Worm (Caenorhabditis elegans) whole organism, L1 larva: ENCODE results near the gene hum-4.
A peak's percentile ranks its signal among the peaks of the same experiment; 100 is the strongest.

Experiments
- C16A3.4 ChIP-seq: fragments of 150-350 bp; optimal IDR thresholded peaks from 2 replicates; lab custom pipeline; 2014; ENCODE audit warnings: missing biosample characterization, missing genetic modification characterization
- F16B12.6 ChIP-seq: fragments of 150-350 bp; optimal IDR thresholded peaks from 2 replicates; lab custom pipeline; 2014; ENCODE audit warnings: missing biosample characterization, missing genetic modification characterization
- Y116A8C.19 ChIP-seq: sonication (generic microtip); optimal IDR thresholded peaks from 2 replicates; lab custom pipeline; 2016; ENCODE audit warnings: missing compliant biosample characterization, missing genetic modification characterization, borderline replicate concordance
- aha-1 ChIP-seq: fragments of 150-350 bp; optimal IDR thresholded peaks from 2 replicates; lab custom pipeline; 2014; ENCODE audit warnings: missing biosample characterization, missing genetic modification characterization
- aly-2 ChIP-seq: fragments of 150-350 bp; optimal IDR thresholded peaks from 2 replicates; lab custom pipeline; 2014; ENCODE audit warnings: missing biosample characterization, missing genetic modification characterization
- efl-1 ChIP-seq, 4 experiments: fragments of 150-350 bp; optimal IDR thresholded peaks in 3 of 4; peaks in 1 of 4; 1 replicate in 1 of 4; 2 replicates in 3 of 4; lab custom pipeline; 2014; ENCODE audit warnings: missing biosample characterization in 2 of 4, missing genetic modification characterization in 2 of 4, missing genetic modification reagents in 2 of 4
- egl-27 ChIP-seq, 2 experiments: fragments of 150-350 bp in 1 of 2; sonication (generic microtip); optimal IDR thresholded peaks; 3 replicates each; lab custom pipeline; 2017 to 2018; ENCODE audit warnings: missing biosample characterization in 2 of 2, missing genetic modification characterization in 2 of 2, missing genetic modification reagents in 2 of 2
- elt-2 ChIP-seq: sonication (generic microtip); optimal IDR thresholded peaks from 2 replicates; lab custom pipeline; 2016; ENCODE audit warnings: missing genetic modification characterization, mild to moderate bottlenecking, inconsistent platforms, missing compliant biosample characterization, missing genetic modification reagents
- ets-5 ChIP-seq: fragments of 200-800 bp; sonication (Bioruptor generic); IDR thresholded peaks from 2 replicates; pipeline ENCODE4 v1.3.6; 2022; ENCODE audit warnings: missing genetic modification characterization, missing compliant biosample characterization
- fkh-10 ChIP-seq: sonication (generic microtip); optimal IDR thresholded peaks from 2 replicates; lab custom pipeline; 2017; ENCODE audit warnings: missing biosample characterization, missing genetic modification reagents, missing genetic modification characterization
- fkh-4 ChIP-seq: sonication (generic microtip); optimal IDR thresholded peaks from 2 replicates; lab custom pipeline; 2016; ENCODE audit warnings: missing compliant biosample characterization, missing genetic modification characterization, borderline replicate concordance
- fos-1 ChIP-seq: fragments of 150-350 bp; optimal IDR thresholded peaks from 2 replicates; lab custom pipeline; 2014; ENCODE audit warnings: missing biosample characterization, missing genetic modification characterization
- grh-1 ChIP-seq: fragments of 200-800 bp; sonication (Bioruptor generic); IDR thresholded peaks from 2 replicates; pipeline ENCODE4 v1.3.6; 2022; ENCODE audit warnings: missing genetic modification reagents, missing genetic modification characterization, missing compliant biosample characterization
- hpl-2 ChIP-seq: fragments of 150-350 bp; optimal IDR thresholded peaks from 2 replicates; lab custom pipeline; 2014; ENCODE audit warnings: missing biosample characterization, missing genetic modification reagents, missing genetic modification characterization
- irx-1 ChIP-seq: sonication (generic microtip); optimal IDR thresholded peaks from 2 replicates; lab custom pipeline; 2016; ENCODE audit warnings: missing genetic modification characterization, missing compliant biosample characterization
- jun-1 ChIP-seq: fragments of 150-350 bp; optimal IDR thresholded peaks from 2 replicates; lab custom pipeline; 2014; ENCODE audit warnings: missing biosample characterization, missing genetic modification reagents, missing genetic modification characterization
- lin-13 ChIP-seq: fragments of 150-350 bp; optimal IDR thresholded peaks from 2 replicates; lab custom pipeline; 2014; ENCODE audit warnings: missing biosample characterization, missing genetic modification reagents, missing genetic modification characterization
- lin-14 ChIP-seq: fragments of 200-800 bp; sonication (Bioruptor generic); optimal IDR thresholded peaks from 2 replicates; lab custom pipeline; 2018; ENCODE audit warnings: mild to moderate bottlenecking, missing genetic modification characterization, moderate library complexity, missing compliant biosample characterization
- lin-15B ChIP-seq: fragments of 150-350 bp; sonication (generic microtip); optimal IDR thresholded peaks from 3 replicates; lab custom pipeline; 2014; ENCODE audit warnings: missing biosample characterization, missing genetic modification characterization
- lin-35 ChIP-seq, 2 experiments: fragments of 150-350 bp; optimal IDR thresholded peaks; 2 replicates each; lab custom pipeline; 2014; ENCODE audit warnings: missing biosample characterization in 2 of 2, missing genetic modification characterization in 2 of 2, missing genetic modification reagents in 2 of 2
- lin-39 ChIP-seq: fragments of 150-350 bp; optimal IDR thresholded peaks from 2 replicates; lab custom pipeline; 2014; ENCODE audit warnings: missing biosample characterization, missing genetic modification reagents, missing genetic modification characterization
- mab-9 ChIP-seq: fragments of 200-800 bp; sonication (Bioruptor generic); IDR thresholded peaks from 2 replicates; pipeline ENCODE4 v1.3.6; 2022; ENCODE audit warnings: missing genetic modification reagents, missing genetic modification characterization, missing compliant biosample characterization
- mdl-1 ChIP-seq, 2 experiments: fragments of 150-350 bp; optimal IDR thresholded peaks; 2 replicates each; lab custom pipeline; 2014 to 2017; ENCODE audit warnings: missing biosample characterization in 2 of 2, missing genetic modification characterization in 2 of 2, inconsistent platforms in 1 of 2
- mef-2 ChIP-seq: fragments of 150-350 bp; optimal IDR thresholded peaks from 2 replicates; lab custom pipeline; 2014; ENCODE audit warnings: missing biosample characterization, missing genetic modification characterization
- mep-1 ChIP-seq: fragments of 150-350 bp; optimal IDR thresholded peaks from 2 replicates; lab custom pipeline; 2014; ENCODE audit warnings: missing biosample characterization, missing genetic modification characterization
- nhr-12 ChIP-seq: sonication (generic microtip); optimal IDR thresholded peaks from 2 replicates; lab custom pipeline; 2017; ENCODE audit warnings: missing biosample characterization, missing genetic modification characterization
- nhr-20 ChIP-seq: sonication (generic microtip); optimal IDR thresholded peaks from 2 replicates; lab custom pipeline; 2016; ENCODE audit warnings: mild to moderate bottlenecking, missing genetic modification characterization, missing compliant biosample characterization
- nhr-47 ChIP-seq: sonication (generic microtip); optimal IDR thresholded peaks from 2 replicates; lab custom pipeline; 2016; ENCODE audit warnings: mild to moderate bottlenecking, missing genetic modification characterization, moderate library complexity, missing compliant biosample characterization
- nhr-76 ChIP-seq: sonication (generic microtip); optimal IDR thresholded peaks from 2 replicates; lab custom pipeline; 2017; ENCODE audit warnings: missing biosample characterization, missing genetic modification characterization
- nhr-77 ChIP-seq: fragments of 150-350 bp; optimal IDR thresholded peaks from 2 replicates; lab custom pipeline; 2014; ENCODE audit warnings: missing biosample characterization, missing genetic modification characterization
- nhr-85 ChIP-seq: sonication (generic microtip); peaks from one replicate; lab custom pipeline; 2016; ENCODE audit warnings: missing genetic modification characterization, inconsistent platforms, missing compliant biosample characterization
- pag-3 ChIP-seq: sonication (generic microtip); optimal IDR thresholded peaks from 2 replicates; lab custom pipeline; 2017; ENCODE audit warnings: missing genetic modification characterization, mild to moderate bottlenecking, missing compliant biosample characterization, antibody characterized with exemption, borderline replicate concordance; ENCODE audit not compliant: insufficient read depth
- pax-3 ChIP-seq: fragments of 200-800 bp; sonication (Bioruptor generic); optimal IDR thresholded peaks from 2 replicates; lab custom pipeline; 2018; ENCODE audit warnings: mild to moderate bottlenecking, missing genetic modification characterization, moderate library complexity, missing compliant biosample characterization
- pqm-1 ChIP-seq: sonication (generic microtip); optimal IDR thresholded peaks from 3 replicates; lab custom pipeline; 2017; ENCODE audit warnings: missing biosample characterization, missing genetic modification characterization
- snu-23 ChIP-seq: sonication (generic microtip); optimal IDR thresholded peaks from 2 replicates; lab custom pipeline; 2016; ENCODE audit warnings: missing genetic modification characterization, missing compliant biosample characterization
- sup-37 ChIP-seq: fragments of 200-800 bp; sonication (Bioruptor generic); optimal IDR thresholded peaks from 2 replicates; lab custom pipeline; 2018; ENCODE audit warnings: mild to moderate bottlenecking, missing genetic modification characterization, missing compliant biosample characterization
- unc-130 ChIP-seq: fragments of 150-350 bp; optimal IDR thresholded peaks from 2 replicates; lab custom pipeline; 2017; ENCODE audit warnings: missing biosample characterization, missing genetic modification characterization, inconsistent platforms
- unc-86 ChIP-seq: sonication (generic microtip); optimal IDR thresholded peaks from 2 replicates; lab custom pipeline; 2016; ENCODE audit warnings: missing genetic modification characterization, missing compliant biosample characterization
- unc-98 ChIP-seq: fragments of 200-800 bp; sonication (Bioruptor generic); IDR thresholded peaks from 2 replicates; pipeline ENCODE4 v1.3.6; 2022; ENCODE audit warnings: missing genetic modification characterization, missing compliant biosample characterization
- vab-15 ChIP-seq: sonication (generic microtip); optimal IDR thresholded peaks from 2 replicates; lab custom pipeline; 2017; ENCODE audit warnings: missing genotype, mild to moderate bottlenecking, missing genetic modification characterization, missing compliant biosample characterization
- xbp-1 ChIP-seq: sonication (generic microtip); optimal IDR thresholded peaks from 2 replicates; lab custom pipeline; 2016; ENCODE audit warnings: missing genetic modification characterization, missing compliant biosample characterization
- zag-1 ChIP-seq: fragments of 150-350 bp; optimal IDR thresholded peaks from 2 replicates; lab custom pipeline; 2014; ENCODE audit warnings: missing biosample characterization, missing genetic modification characterization
- zip-4 ChIP-seq: fragments of 200-800 bp; sonication (Bioruptor generic); optimal IDR thresholded peaks from 2 replicates; lab custom pipeline; 2018; ENCODE audit warnings: mild to moderate bottlenecking, missing genetic modification characterization, moderate library complexity, missing compliant biosample characterization
- ztf-11 ChIP-seq, 2 experiments: sonication (generic microtip); optimal IDR thresholded peaks; 2 replicates each; lab custom pipeline; 2016 to 2017; ENCODE audit warnings: missing genetic modification characterization in 2 of 2, missing biosample characterization in 1 of 2, missing compliant biosample characterization in 1 of 2
- ztf-4 ChIP-seq: fragments of 150-350 bp; optimal IDR thresholded peaks from 2 replicates; lab custom pipeline; 2014; ENCODE audit warnings: missing biosample characterization, missing genetic modification characterization

hum-4 gene

DNA sequence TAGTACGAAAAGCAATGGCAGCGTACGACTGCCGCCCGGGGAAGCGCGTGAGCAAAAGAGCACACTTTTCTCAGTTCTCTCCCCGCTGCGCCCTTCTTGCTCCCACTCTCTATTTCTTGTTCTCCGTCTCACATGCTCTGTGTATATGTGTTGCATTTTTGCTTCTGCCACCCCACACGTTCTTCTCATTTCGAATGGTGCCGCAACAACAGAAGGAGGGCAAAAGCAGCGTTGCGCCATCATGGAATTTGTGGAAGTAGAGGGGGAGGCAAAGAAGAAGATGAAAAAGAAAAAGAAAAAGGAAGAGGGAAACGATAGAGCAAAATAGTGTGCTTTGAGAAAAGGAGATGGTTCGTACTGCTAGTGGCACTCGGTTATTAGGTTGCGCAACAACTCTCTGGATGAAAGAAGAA is 33.9 kb upstream of the hum-4 start (continued):
- TF ChIP-seq snu-23 (GFP tag; lab: Kevin White, UChicago) (peak; percentile 69), unc-86 (tag; lab: Kevin White, UChicago) (peak; percentile 80), unc-98 (GFP tag; lab: Robert Waterston, UW) (no peak), mep-1 (tag; lab: Kevin White, UChicago) (peak; percentile 81), unc-130 (tag; lab: Kevin White, UChicago) (no peak), fkh-10 (GFP tag; lab: Kevin White, UChicago) (peak; percentile 97), pag-3 (tag; lab: Kevin White, UChicago) (peak; percentile 96), nhr-76 (no peak), vab-15 (peak; percentile 31), ztf-4 (tag; lab: Kevin White, UChicago) (peak; percentile 46), lin-35 (GFP tag; optimal IDR thresholded peaks at IDR 0.05; lab: Kevin White, UChicago) (peak; percentile 29 to 48), irx-1 (tag; lab: Kevin White, UChicago) (peak; percentile 60)

DNA sequence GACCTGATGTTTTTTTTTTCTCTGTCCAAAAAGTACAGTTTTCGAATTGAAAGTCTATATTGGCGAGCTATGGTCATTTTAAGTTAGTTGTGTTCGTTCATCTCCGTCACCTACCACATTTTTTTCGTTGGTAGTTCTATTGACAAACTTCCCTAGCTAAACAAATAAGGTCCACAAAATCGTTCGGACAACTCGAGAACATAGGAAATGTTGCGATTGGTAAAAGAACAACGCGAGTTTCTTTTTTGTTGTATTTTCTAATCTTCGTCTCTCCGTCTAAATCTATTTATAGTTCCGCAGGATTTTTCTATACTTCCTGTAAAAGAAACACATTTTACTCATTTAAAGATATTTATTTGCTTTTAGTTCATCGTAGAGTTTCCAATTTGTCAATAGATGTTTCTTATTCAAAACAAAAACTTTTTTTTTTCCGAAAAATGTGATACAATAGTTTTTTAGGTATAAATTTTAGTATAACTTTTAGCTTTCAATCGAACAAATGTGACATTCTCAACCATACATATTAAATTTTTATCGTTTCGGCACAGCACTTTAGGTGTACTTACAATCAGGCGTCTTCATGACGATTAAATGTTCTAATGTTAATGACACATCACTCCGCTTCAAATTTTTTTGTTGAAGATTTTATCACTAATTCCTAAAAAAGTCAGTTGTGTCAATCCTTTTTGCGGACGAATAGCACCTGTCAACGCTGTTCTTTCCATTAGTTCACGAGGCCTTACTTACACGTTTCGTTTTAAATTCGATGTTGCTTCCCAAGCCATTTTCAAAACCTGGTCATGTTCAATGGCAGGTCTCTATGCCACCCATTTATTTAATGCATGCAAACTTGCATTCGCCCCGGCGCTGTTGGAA is 33.3 kb upstream of the hum-4 start:
- TF ChIP-seq aha-1 (tag; lab: Kevin White, UChicago): no peak
- TF ChIP-seq mab-9 (GFP tag; lab: Robert Waterston, UW): no peak
- TF ChIP-seq efl-1 (optimal IDR thresholded peaks at IDR 0.05; lab: Kevin White, UChicago): no peak
- peak in 1 of 2 experiments; percentile 59 for TF ChIP-seq efl-1 (GFP tag; optimal IDR thresholded peaks at IDR 0.05 in 1 of 2; lab: Kevin White, UChicago)
- TF ChIP-seq, all 84 proteins: peak for 1

DNA sequence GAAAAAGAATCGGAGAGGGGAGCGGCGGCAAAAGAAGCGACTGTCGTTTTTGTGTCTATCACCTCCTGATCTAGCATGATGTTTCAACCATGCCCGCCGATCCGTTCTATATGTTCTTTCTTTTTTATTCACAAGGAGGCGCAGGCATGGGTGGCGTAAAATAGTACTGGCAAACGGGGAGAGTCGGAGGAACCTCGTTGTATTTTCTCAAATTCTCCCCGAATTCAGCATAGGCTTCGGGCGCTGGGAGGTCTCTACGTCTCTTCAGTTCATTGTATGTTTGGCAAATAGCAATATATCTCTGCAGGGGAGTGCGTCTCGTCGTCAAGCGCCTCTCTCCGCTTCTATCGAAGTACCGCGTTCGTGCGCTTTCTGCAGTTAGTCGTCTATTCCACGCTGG is 31.8 kb upstream of the hum-4 start, which contains the start of gene lin-14:
lin-14 (plus strand) TSS at position 346 of the 400 bp plus-strand sequence.
- TF ChIP-seq nhr-76 (no peak), lin-39 (tag; lab: Kevin White, UChicago) (no peak), elt-2 (tag; lab: Kevin White, UChicago) (no peak), lin-14 (GFP tag; lab: Kevin White, UChicago) (peak; percentile 99), aly-2 (no peak), snu-23 (GFP tag; lab: Kevin White, UChicago) (peak; percentile 86), lin-35 (GFP tag; optimal IDR thresholded peaks at IDR 0.05; lab: Kevin White, UChicago) (peak; percentile 25 to 50), aha-1 (tag; lab: Kevin White, UChicago) (no peak), fkh-4 (tag; lab: Kevin White, UChicago) (no peak), unc-130 (tag; lab: Kevin White, UChicago) (peak; percentile 85), nhr-47 (tag; lab: Kevin White, UChicago) (peak; percentile 66), C16A3.4 (tag; lab: Kevin White, UChicago) (peak; percentile 62), lin-15B (tag; lab: Kevin White, UChicago) (no peak), lin-13 (GFP tag; lab: Kevin White, UChicago) (no peak), pax-3 (tag; lab: Kevin White, UChicago) (no peak), ets-5 (GFP tag; lab: Robert Waterston, UW) (no peak), egl-27 (tag; optimal IDR thresholded peaks at IDR 0.05; lab: Kevin White, UChicago) (peak in 1 of 2 experiments; percentile 62), sup-37 (peak; percentile 3), mab-9 (GFP tag; lab: Robert Waterston, UW) (no peak), nhr-20 (peak; percentile 85), nhr-85 (peak; percentile 91), jun-1 (tag; lab: Kevin White, UChicago) (peak; percentile 60), pqm-1 (no peak), irx-1 (tag; lab: Kevin White, UChicago) (peak; percentile 51), fos-1 (tag; lab: Kevin White, UChicago) (peak; percentile 36), xbp-1 (peak; percentile 52), Y116A8C.19 (no peak), nhr-12 (no peak), nhr-77 (tag; lab: Kevin White, UChicago) (peak; percentile 67), mdl-1 (tag; optimal IDR thresholded peaks at IDR 0.05; lab: Kevin White, UChicago) (peak in 1 of 2 experiments; percentile 64), vab-15 (no peak), grh-1 (GFP tag; lab: Robert Waterston, UW) (no peak), hpl-2 (GFP tag; lab: Kevin White, UChicago) (no peak), unc-86 (tag; lab: Kevin White, UChicago) (peak; percentile 20), mef-2 (tag; lab: Kevin White, UChicago) (no peak), ztf-11 (tag; optimal IDR thresholded peaks at IDR 0.05; lab: Kevin White, UChicago) (no peak), F16B12.6 (tag; lab: Kevin White, UChicago) (no peak), mep-1 (tag; lab: Kevin White, UChicago) (peak; percentile 82), zag-1 (tag; lab: Kevin White, UChicago) (no peak), zip-4 (GFP tag; lab: Kevin White, UChicago) (no peak)
